Fruit fly (Drosophila melanogaster): ENCODE data around the gene CG1113.

The CG1113 gene

DNA sequence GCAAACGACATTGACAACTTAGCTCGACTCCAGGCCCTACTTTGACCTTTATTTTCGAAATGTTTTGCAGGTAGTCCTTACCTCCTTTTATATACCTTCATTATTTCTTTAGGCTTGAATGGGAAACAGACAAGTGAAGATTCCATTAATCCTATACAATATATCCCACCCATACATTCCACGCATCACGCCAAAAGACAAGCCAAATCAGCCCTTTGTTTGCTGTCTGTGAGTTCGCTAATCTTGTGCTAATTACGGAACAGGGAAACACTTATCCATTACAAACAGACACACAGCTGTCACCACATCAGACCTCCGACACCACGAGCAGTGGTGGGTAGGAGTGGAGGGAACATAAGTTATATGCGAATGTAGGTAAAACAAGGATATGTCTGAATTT lies 12.2 kb upstream of the CG1113 start, which contains the start of gene CG33293:
Gene CG33293, minus strand, starts transcription at position 15 of the 400 bp plus-strand sequence.
- TF ChIP-seq psq (optimal IDR thresholded peaks at IDR 0.05) (no peak), insv (optimal IDR thresholded peaks at IDR 0.05) (no peak)

DNA sequence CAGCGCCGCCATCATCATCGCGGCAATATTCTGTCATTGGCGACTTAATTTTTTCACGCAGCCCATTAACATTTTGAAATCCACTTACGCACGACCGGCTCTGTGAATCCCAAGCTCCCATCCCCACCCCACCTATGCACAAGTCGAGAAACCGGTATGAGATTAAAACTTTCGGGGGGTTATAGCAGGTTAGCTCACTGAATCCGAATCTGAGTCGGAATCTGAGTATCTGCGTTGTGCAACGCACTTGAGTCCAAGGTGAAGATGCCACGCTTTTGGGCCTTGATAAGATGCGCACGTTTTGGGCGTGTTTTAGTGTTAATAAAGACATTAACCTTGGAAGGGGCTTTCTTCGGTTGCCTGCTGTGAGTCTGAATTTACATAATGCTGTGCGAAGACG lies 6.0 kb upstream of the CG1113 start:
- TF ChIP-seq ttk (optimal IDR thresholded peaks at IDR 0.05) (no peak), Myc (optimal IDR thresholded peaks at IDR 0.05) (no peak), Sin3A (optimal IDR thresholded peaks at IDR 0.05) (no peak), psq (optimal IDR thresholded peaks at IDR 0.05) (no peak), h (optimal IDR thresholded peaks at IDR 0.05) (no peak), insv (optimal IDR thresholded peaks at IDR 0.05) (no peak)

DNA sequence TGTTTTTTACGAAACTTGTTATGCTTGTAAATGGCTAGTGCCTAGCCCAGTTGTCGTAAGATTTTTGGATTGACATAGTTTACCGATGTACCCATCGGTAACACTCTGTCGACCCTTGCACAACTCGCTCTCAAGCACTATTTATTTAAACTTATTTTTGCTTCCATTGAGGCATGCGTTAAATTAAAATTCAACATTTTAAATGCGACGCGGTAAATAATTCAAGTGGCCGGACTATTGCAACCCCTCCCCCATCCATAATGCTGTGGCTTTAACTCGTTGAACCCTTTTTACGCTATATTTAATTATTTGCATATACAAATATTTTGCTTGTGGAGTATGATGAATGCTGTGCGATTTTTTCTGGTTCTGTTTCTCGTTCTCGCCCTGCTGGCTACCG lies 3.6 kb upstream of the CG1113 start:
- TF ChIP-seq psq (optimal IDR thresholded peaks at IDR 0.05) (no peak), Myc (optimal IDR thresholded peaks at IDR 0.05) (no peak), ttk (optimal IDR thresholded peaks at IDR 0.05) (no peak), insv (optimal IDR thresholded peaks at IDR 0.05) (no peak), h (optimal IDR thresholded peaks at IDR 0.05) (no peak), Sin3A (optimal IDR thresholded peaks at IDR 0.05) (no peak)

DNA sequence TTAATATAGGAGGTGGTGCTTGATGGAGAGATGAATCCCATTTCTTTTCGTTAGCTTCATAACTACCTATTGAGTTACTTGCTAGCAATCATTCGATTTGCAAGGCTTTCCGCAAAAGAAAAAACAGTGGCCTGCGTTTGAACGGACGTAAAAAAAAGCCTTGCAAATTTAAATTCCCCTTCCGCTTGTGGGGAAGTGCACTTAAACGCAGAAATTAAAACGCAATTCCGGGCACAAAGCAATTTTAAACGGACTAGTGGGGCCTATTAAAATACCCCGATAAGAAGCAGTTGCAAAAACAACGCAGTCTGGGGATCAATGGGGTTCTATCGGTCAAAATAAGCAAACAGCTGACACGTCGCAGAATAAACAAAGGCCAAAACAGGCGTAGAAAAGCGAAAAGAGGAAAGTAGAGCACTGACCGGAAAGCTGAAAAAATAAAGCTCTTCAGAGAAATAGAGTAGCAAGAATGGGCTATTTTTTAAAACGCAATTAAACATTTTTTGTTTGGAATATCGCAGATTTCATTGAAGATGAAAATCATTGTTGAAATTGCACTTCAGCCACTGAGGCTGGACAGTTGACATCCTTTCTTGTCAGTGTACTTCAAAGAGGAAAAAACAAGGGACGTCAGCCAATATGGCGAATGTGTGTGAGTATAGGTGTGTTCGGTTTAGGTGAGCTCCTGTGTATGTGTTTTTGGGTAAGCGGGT lies 2.3 kb upstream of the CG1113 start:
- TF ChIP-seq Sin3A (optimal IDR thresholded peaks at IDR 0.05) (no peak), ttk (optimal IDR thresholded peaks at IDR 0.05) (no peak), Myc (optimal IDR thresholded peaks at IDR 0.05) (no peak), insv (optimal IDR thresholded peaks at IDR 0.05) (no peak), psq (optimal IDR thresholded peaks at IDR 0.05) (no peak), h (optimal IDR thresholded peaks at IDR 0.05) (no peak)

DNA sequence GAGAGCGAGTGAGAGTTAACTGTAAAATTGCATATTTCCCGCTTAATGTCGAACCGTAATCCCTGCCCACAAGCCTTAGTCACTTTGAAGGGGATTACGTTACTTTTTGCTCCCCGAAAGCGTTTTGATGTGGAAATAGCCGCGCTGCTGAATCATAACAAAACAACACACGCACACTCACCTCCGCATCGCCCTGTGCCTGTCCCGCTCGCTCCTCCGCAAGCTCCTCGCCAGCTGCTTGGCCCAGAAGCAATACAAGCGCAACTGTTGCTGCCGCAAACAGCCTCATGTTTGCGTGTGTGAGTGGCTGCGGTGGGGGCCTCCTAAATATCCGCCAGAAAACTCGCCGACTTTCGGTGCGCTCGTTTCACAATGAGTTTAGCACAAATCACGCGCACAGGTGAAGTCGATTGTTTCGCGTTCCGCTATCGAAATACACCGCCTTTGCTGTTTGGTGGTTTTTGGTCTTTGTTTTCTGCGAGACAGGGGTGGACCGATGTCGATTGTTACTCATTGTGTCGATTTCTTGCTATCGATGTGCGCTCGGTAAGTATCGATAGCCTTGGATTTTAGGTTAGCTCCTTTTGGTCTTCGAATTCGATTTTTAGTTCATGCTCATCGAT lies 1.6 kb upstream of the CG1113 start, which contains the start of gene CtsF:
Gene CtsF, minus strand, starts transcription at position 503 of the 623 bp plus-strand sequence.
- no peak for TF ChIP-seq insv (optimal IDR thresholded peaks at IDR 0.05)
- no peak for TF ChIP-seq h (optimal IDR thresholded peaks at IDR 0.05)
- no peak for TF ChIP-seq Sin3A (optimal IDR thresholded peaks at IDR 0.05)
- TF ChIP-seq ttk (optimal IDR thresholded peaks at IDR 0.05), result no peak
- no peak for TF ChIP-seq Myc (optimal IDR thresholded peaks at IDR 0.05)
- no peak for TF ChIP-seq psq (optimal IDR thresholded peaks at IDR 0.05)

dm6 chr3R:5256462-5257146 lies 3.7 kb downstream of the CG1113 start, which contains the start of the genes Enoph and Hph:
TSS of gene Enoph (minus strand) at chr3R:5256681.
TSS of gene Hph (plus strand) at chr3R:5257037.
- TF ChIP-seq h (optimal IDR thresholded peaks at IDR 0.05) (no peak), psq (optimal IDR thresholded peaks at IDR 0.05) (no peak)

DNA sequence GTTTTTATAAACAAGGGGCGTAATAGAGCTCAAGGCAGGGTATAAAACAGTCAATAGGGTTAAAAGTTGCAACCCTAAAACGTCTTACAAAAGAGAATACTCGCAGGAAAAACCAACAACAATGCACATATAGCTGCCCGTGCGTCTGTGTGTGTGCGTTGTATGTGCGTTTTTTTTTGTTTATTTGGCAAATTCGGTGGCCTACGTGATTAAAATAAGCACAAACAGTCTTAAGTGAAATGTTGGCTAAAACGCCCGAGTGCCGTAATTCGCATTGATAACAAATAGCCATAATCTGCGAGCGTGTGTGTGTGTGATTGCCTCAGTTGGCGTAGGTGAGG lies 4.2 kb downstream of the CG1113 start:
- TF ChIP-seq Myc (optimal IDR thresholded peaks at IDR 0.05) (no peak), ttk (optimal IDR thresholded peaks at IDR 0.05) (no peak), Sin3A (optimal IDR thresholded peaks at IDR 0.05) (no peak), psq (optimal IDR thresholded peaks at IDR 0.05) (no peak), h (optimal IDR thresholded peaks at IDR 0.05) (no peak)

- no peak for TF ChIP-seq psq (optimal IDR thresholded peaks at IDR 0.05)
- no peak for TF ChIP-seq Sin3A (optimal IDR thresholded peaks at IDR 0.05)
- no peak for TF ChIP-seq insv (optimal IDR thresholded peaks at IDR 0.05)
- TF ChIP-seq h (optimal IDR thresholded peaks at IDR 0.05), result no peak
- no peak for TF ChIP-seq Myc (optimal IDR thresholded peaks at IDR 0.05)
- no peak for TF ChIP-seq ttk (optimal IDR thresholded peaks at IDR 0.05)
Observed at dm6 chr3R:5261262-5261661, 8.3 kb downstream of the CG1113 start.

dm6 chr3R:5261996-5262535 lies 9.1 kb downstream of the CG1113 start:
- TF ChIP-seq h (optimal IDR thresholded peaks at IDR 0.05) (no peak), insv (optimal IDR thresholded peaks at IDR 0.05) (no peak), ttk (optimal IDR thresholded peaks at IDR 0.05) (no peak), Myc (optimal IDR thresholded peaks at IDR 0.05) (no peak), psq (optimal IDR thresholded peaks at IDR 0.05) (no peak), Sin3A (optimal IDR thresholded peaks at IDR 0.05) (no peak)

dm6 chr3R:5262592-5262991 lies 9.6 kb downstream of the CG1113 start, which contains the start of gene Tim17a2:
TSS of gene Tim17a2 (minus strand) at chr3R:5262692.
- TF ChIP-seq ttk (optimal IDR thresholded peaks at IDR 0.05) (no peak), Myc (optimal IDR thresholded peaks at IDR 0.05) (no peak), insv (optimal IDR thresholded peaks at IDR 0.05) (no peak), Sin3A (optimal IDR thresholded peaks at IDR 0.05) (no peak), psq (optimal IDR thresholded peaks at IDR 0.05) (no peak), h (optimal IDR thresholded peaks at IDR 0.05) (no peak)

- TF ChIP-seq h (optimal IDR thresholded peaks at IDR 0.05) (no peak), Myc (optimal IDR thresholded peaks at IDR 0.05) (no peak), insv (optimal IDR thresholded peaks at IDR 0.05) (no peak), psq (optimal IDR thresholded peaks at IDR 0.05) (no peak), Sin3A (optimal IDR thresholded peaks at IDR 0.05) (no peak), ttk (optimal IDR thresholded peaks at IDR 0.05) (no peak)
Observed at dm6 chr3R:5263311-5264250, 10.6 kb downstream of the CG1113 start.
